Worm (Caenorhabditis elegans) whole organism, L3 larva: ENCODE measurements around the gene C24H11.2.
A peak's percentile ranks its signal among the peaks of the same experiment; 100 is the strongest.

Experiments
- R02D3.7 ChIP-seq: fragments of 150-350 bp; optimal IDR thresholded peaks from 2 replicates; lab custom pipeline; 2014; ENCODE audit warnings: missing biosample characterization, missing genetic modification characterization
- ZK546.5 ChIP-seq: sonication (generic microtip); optimal IDR thresholded peaks from 2 replicates; lab custom pipeline; 2017; ENCODE audit warnings: missing biosample characterization, missing genetic modification characterization
- aly-2 ChIP-seq: fragments of 150-350 bp; optimal IDR thresholded peaks from 2 replicates; lab custom pipeline; 2014; ENCODE audit warnings: missing biosample characterization, missing genetic modification characterization
- ama-1 ChIP-seq: fragments of 150-350 bp; optimal IDR thresholded peaks from 2 replicates; lab custom pipeline; 2018
- ceh-16 ChIP-seq: sonication (generic microtip); optimal IDR thresholded peaks from 2 replicates; lab custom pipeline; 2017; ENCODE audit warnings: missing biosample characterization, missing genetic modification characterization
- ceh-28 ChIP-seq: fragments of 150-350 bp; optimal IDR thresholded peaks from 2 replicates; lab custom pipeline; 2014; ENCODE audit warnings: missing biosample characterization, missing genetic modification reagents, missing genetic modification characterization
- ceh-82 ChIP-seq: fragments of 150-350 bp; optimal IDR thresholded peaks from 2 replicates; lab custom pipeline; 2014; ENCODE audit warnings: missing biosample characterization, missing genetic modification characterization
- ceh-9 ChIP-seq: sonication (generic microtip); optimal IDR thresholded peaks from 2 replicates; lab custom pipeline; 2018; ENCODE audit warnings: missing biosample characterization, missing genetic modification characterization
- daf-12 ChIP-seq: fragments of 150-350 bp; optimal IDR thresholded peaks from 2 replicates; lab custom pipeline; 2014; ENCODE audit warnings: missing biosample characterization, missing genetic modification reagents, missing genetic modification characterization
- egl-27 ChIP-seq: sonication (generic microtip); optimal IDR thresholded peaks from 4 replicates; lab custom pipeline; 2017; ENCODE audit warnings: missing biosample characterization, missing genetic modification reagents, missing genetic modification characterization
- egl-5 ChIP-seq: fragments of 150-350 bp; optimal IDR thresholded peaks from 2 replicates; lab custom pipeline; 2017; ENCODE audit warnings: missing biosample characterization, missing genetic modification reagents, missing genetic modification characterization, inconsistent platforms
- elt-1 ChIP-seq: fragments of 150-350 bp; optimal IDR thresholded peaks from 2 replicates; lab custom pipeline; 2014; ENCODE audit warnings: missing biosample characterization, missing genetic modification characterization
- elt-2 ChIP-seq: sonication (generic microtip); optimal IDR thresholded peaks from 2 replicates; lab custom pipeline; 2016; ENCODE audit warnings: missing genetic modification reagents, mild to moderate bottlenecking, missing genetic modification characterization, missing compliant biosample characterization
- elt-3 ChIP-seq, 3 experiments: fragments of 150-350 bp in 1 of 3; sonication (generic microtip) in 2 of 3; optimal IDR thresholded peaks; 2 replicates in 2 of 3; 4 replicates in 1 of 3; lab custom pipeline; 2014 to 2017; ENCODE audit warnings: missing biosample characterization in 3 of 3, missing genetic modification characterization in 3 of 3
- eor-1 ChIP-seq, 2 experiments: fragments of 150-350 bp; optimal IDR thresholded peaks; 2 replicates each; lab custom pipeline; 2014 to 2018; ENCODE audit warnings: missing biosample characterization in 2 of 2, missing genetic modification characterization in 2 of 2
- fkh-10 ChIP-seq: sonication (generic microtip); optimal IDR thresholded peaks from 2 replicates; lab custom pipeline; 2017; ENCODE audit warnings: missing biosample characterization, missing genetic modification reagents, missing genetic modification characterization
- fkh-2 ChIP-seq: fragments of 150-350 bp; optimal IDR thresholded peaks from 2 replicates; lab custom pipeline; 2014; ENCODE audit warnings: missing biosample characterization, missing genetic modification reagents, missing genetic modification characterization
- fos-1 ChIP-seq: fragments of 150-350 bp; optimal IDR thresholded peaks from 2 replicates; lab custom pipeline; 2014; ENCODE audit warnings: missing biosample characterization, missing genetic modification characterization
- hmg-11 ChIP-seq: sonication (generic microtip); optimal IDR thresholded peaks from 2 replicates; lab custom pipeline; 2016; ENCODE audit warnings: missing genetic modification characterization, missing compliant biosample characterization
- jun-1 ChIP-seq: fragments of 150-350 bp; optimal IDR thresholded peaks from 2 replicates; lab custom pipeline; 2014; ENCODE audit warnings: missing biosample characterization, missing genetic modification reagents, missing genetic modification characterization
- lin-15B ChIP-seq: fragments of 150-350 bp; optimal IDR thresholded peaks from 2 replicates; lab custom pipeline; 2014; ENCODE audit warnings: missing biosample characterization, missing genetic modification characterization
- lin-39 ChIP-seq: fragments of 150-350 bp; optimal IDR thresholded peaks from 2 replicates; lab custom pipeline; 2018; ENCODE audit warnings: missing biosample characterization, missing genetic modification reagents, missing genetic modification characterization
- lsy-12 ChIP-seq: sonication (generic microtip); optimal IDR thresholded peaks from 2 replicates; lab custom pipeline; 2016; ENCODE audit warnings: mild to moderate bottlenecking, missing genetic modification characterization, missing compliant biosample characterization
- mdl-1 ChIP-seq: fragments of 150-350 bp; optimal IDR thresholded peaks from 2 replicates; lab custom pipeline; 2014; ENCODE audit warnings: missing biosample characterization, missing genetic modification characterization
- mml-1 ChIP-seq: fragments of 150-350 bp; sonication (generic microtip); optimal IDR thresholded peaks from 3 replicates; lab custom pipeline; 2014; ENCODE audit warnings: missing biosample characterization, missing genetic modification characterization
- nfya-1 ChIP-seq: sonication (generic microtip); optimal IDR thresholded peaks from 2 replicates; lab custom pipeline; 2017; ENCODE audit warnings: missing genetic modification characterization, mild to moderate bottlenecking, missing compliant biosample characterization, antibody characterized with exemption, moderate library complexity; ENCODE audit not compliant: insufficient read depth
- nhr-11 ChIP-seq: fragments of 150-350 bp; optimal IDR thresholded peaks from 2 replicates; lab custom pipeline; 2014; ENCODE audit warnings: missing biosample characterization, missing genetic modification characterization
- nhr-12 ChIP-seq: fragments of 150-350 bp; optimal IDR thresholded peaks from 2 replicates; lab custom pipeline; 2014; ENCODE audit warnings: missing biosample characterization, missing genetic modification characterization
- nhr-23 ChIP-seq: fragments of 150-350 bp; optimal IDR thresholded peaks from 2 replicates; lab custom pipeline; 2014; ENCODE audit warnings: missing biosample characterization, missing genetic modification reagents, missing genetic modification characterization
- nhr-237 ChIP-seq: fragments of 150-350 bp; optimal IDR thresholded peaks from 2 replicates; lab custom pipeline; 2014; ENCODE audit warnings: missing biosample characterization, missing genetic modification characterization
- nhr-25 ChIP-seq: sonication (generic microtip); optimal IDR thresholded peaks from 2 replicates; lab custom pipeline; 2017; ENCODE audit warnings: missing biosample characterization, missing genetic modification characterization
- nhr-28 ChIP-seq: fragments of 150-350 bp; optimal IDR thresholded peaks from 2 replicates; lab custom pipeline; 2014; ENCODE audit warnings: missing biosample characterization, missing genetic modification characterization
- nhr-43 ChIP-seq: sonication (generic microtip); optimal IDR thresholded peaks from 2 replicates; lab custom pipeline; 2016; ENCODE audit warnings: mild to moderate bottlenecking, missing genetic modification characterization, missing compliant biosample characterization; ENCODE audit not compliant: poor library complexity, severe bottlenecking
- nhr-67 ChIP-seq: fragments of 150-350 bp; optimal IDR thresholded peaks from 2 replicates; lab custom pipeline; 2014; ENCODE audit warnings: missing biosample characterization, missing genetic modification characterization
- nhr-76 ChIP-seq: fragments of 150-350 bp; sonication (generic microtip); optimal IDR thresholded peaks from 5 replicates; lab custom pipeline; 2014; ENCODE audit warnings: missing biosample characterization, missing genetic modification characterization
- nhr-77 ChIP-seq: fragments of 150-350 bp; optimal IDR thresholded peaks from 2 replicates; lab custom pipeline; 2014; ENCODE audit warnings: missing biosample characterization, missing genetic modification characterization
- pha-4 ChIP-seq: fragments of 150-350 bp; optimal IDR thresholded peaks from 2 replicates; lab custom pipeline; 2014; ENCODE audit warnings: missing biosample characterization, missing genetic modification reagents, missing genetic modification characterization
- pqm-1 ChIP-seq: fragments of 150-350 bp; optimal IDR thresholded peaks from 2 replicates; lab custom pipeline; 2017; ENCODE audit warnings: missing biosample characterization, missing genetic modification characterization, inconsistent platforms
- sea-2 ChIP-seq: fragments of 150-350 bp; sonication (generic microtip); optimal IDR thresholded peaks from 4 replicates; lab custom pipeline; 2014; ENCODE audit warnings: missing biosample characterization, missing genetic modification reagents, missing genetic modification characterization
- skn-1 ChIP-seq: fragments of 150-350 bp; optimal IDR thresholded peaks from 2 replicates; lab custom pipeline; 2014; ENCODE audit warnings: missing biosample characterization, missing genetic modification characterization
- snpc-4 ChIP-seq: fragments of 150-350 bp; optimal IDR thresholded peaks from 2 replicates; lab custom pipeline; 2014; ENCODE audit warnings: missing biosample characterization, missing genetic modification characterization
- tbx-2 ChIP-seq: sonication (generic microtip); optimal IDR thresholded peaks from 2 replicates; lab custom pipeline; 2016; ENCODE audit warnings: mild to moderate bottlenecking, missing genetic modification characterization, missing compliant biosample characterization
- unc-39 ChIP-seq: sonication (generic microtip); optimal IDR thresholded peaks from 4 replicates; lab custom pipeline; 2017; ENCODE audit warnings: missing biosample characterization, missing genetic modification characterization
- unc-62 ChIP-seq: fragments of 150-350 bp; sonication (generic microtip); optimal IDR thresholded peaks from 4 replicates; lab custom pipeline; 2014; ENCODE audit warnings: missing biosample characterization, missing genetic modification reagents, missing genetic modification characterization
- zag-1 ChIP-seq: fragments of 150-350 bp; optimal IDR thresholded peaks from 2 replicates; lab custom pipeline; 2014; ENCODE audit warnings: missing biosample characterization, missing genetic modification characterization
- ztf-11 ChIP-seq: fragments of 150-350 bp; optimal IDR thresholded peaks from 2 replicates; lab custom pipeline; 2014; ENCODE audit warnings: missing biosample characterization, missing genetic modification characterization
- ztf-4 ChIP-seq: fragments of 150-350 bp; optimal IDR thresholded peaks from 2 replicates; lab custom pipeline; 2014; ENCODE audit warnings: missing biosample characterization, missing genetic modification characterization

The C24H11.2 gene

DNA sequence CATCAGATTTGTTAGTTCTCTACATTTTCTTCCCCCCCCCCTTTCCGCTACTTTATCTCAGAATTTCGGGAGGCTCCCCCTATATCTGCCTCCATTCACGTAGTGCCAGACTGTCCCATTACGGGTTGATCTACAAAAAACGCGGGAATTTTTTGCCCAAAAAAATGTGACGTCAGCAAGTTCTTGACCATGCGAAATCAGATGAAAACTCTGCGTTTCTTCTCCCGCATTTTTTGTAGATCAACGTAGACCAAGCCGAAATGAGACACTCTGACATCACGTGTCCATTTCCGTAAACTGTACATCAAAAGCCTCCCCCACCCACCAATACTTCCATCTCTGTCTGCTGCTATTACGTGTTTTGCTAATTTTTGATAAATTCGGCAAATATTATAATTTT, 32.4 kb upstream of the C24H11.2 start:
- TF ChIP-seq hmg-11 (tag; lab: Kevin White, UChicago) (no peak), ama-1 (lab: Kevin White, UChicago) (no peak), fkh-10 (GFP tag; lab: Kevin White, UChicago) (no peak)
- TF ChIP-seq, all 47 proteins: peak for 0

DNA sequence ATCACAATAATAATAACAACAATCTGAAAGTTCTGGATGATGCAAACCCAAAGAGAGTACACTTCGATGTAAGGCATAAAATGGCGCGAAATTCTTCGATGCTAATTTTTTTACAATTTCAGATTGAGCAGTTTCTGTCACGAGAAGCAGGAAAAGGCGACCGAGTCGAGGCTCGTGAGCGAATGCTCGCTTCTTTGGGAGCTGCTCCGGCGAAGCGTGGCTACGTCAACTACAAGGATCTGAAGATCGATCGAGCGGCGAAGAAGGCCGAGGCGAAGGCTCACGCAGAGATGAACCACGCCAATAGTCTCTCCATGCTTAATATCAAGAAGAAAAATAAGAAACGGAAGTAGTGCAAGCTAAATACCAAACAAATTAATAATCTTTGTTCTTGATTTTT, 31.9 kb upstream of the C24H11.2 start:
- TF ChIP-seq ztf-4 (tag; lab: Kevin White, UChicago) (no peak), egl-5 (tag; lab: Kevin White, UChicago) (no peak), nhr-77 (tag; lab: Kevin White, UChicago) (no peak), skn-1 (no peak), ama-1 (lab: Kevin White, UChicago) (no peak), nhr-28 (tag; lab: Kevin White, UChicago) (no peak)

DNA sequence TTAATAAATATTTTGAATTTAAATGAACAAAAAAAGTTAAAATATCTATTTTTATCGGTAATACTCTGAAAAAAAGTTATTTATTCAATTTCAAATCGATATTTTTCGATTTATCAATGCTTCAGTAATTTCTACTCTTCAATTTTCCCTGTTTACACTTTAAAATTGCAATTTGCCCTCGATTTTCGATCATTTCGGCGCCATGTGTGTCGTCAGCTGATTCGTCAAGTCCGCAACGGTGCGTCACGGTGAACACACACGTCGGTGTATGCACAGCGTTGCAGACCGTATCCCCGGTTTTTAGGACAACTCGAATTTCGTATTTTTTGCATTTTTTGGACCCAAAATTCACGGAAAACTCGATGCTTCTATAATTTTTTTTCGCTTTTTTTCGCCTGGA, 31.1 kb upstream of the C24H11.2 start, which contains the start of gene C18D11.3:
Gene C18D11.3, plus strand, starts transcription at position 189 of the 400 bp plus-strand sequence.
- no peak for TF ChIP-seq fkh-10 (GFP tag; lab: Kevin White, UChicago)
- peak; percentile 37 for TF ChIP-seq nhr-43 (tag; lab: Kevin White, UChicago)
- no peak for TF ChIP-seq ceh-82 (tag; lab: Kevin White, UChicago)
- TF ChIP-seq sea-2 (GFP tag; lab: Kevin White, UChicago) = peak; percentile 49
- no peak for TF ChIP-seq nhr-77 (tag; lab: Kevin White, UChicago)
- peak; percentile 1 for TF ChIP-seq ama-1 (lab: Kevin White, UChicago)
- no peak for TF ChIP-seq nhr-12 (tag; lab: Kevin White, UChicago)
- no peak for TF ChIP-seq mml-1 (tag; lab: Kevin White, UChicago)
- peak; percentile 92 for TF ChIP-seq lin-39
- TF ChIP-seq nhr-11 (tag; lab: Kevin White, UChicago) = no peak
- TF ChIP-seq fkh-2 (tag; lab: Kevin White, UChicago) = no peak
- peak; percentile 98 for TF ChIP-seq pha-4
- TF ChIP-seq elt-2 (tag; lab: Kevin White, UChicago) = peak; percentile 86
- no peak for TF ChIP-seq nhr-237 (tag; lab: Kevin White, UChicago)
- no peak for TF ChIP-seq elt-3 (tag; optimal IDR thresholded peaks at IDR 0.05; lab: Kevin White, UChicago)
- peak; percentile 92 for TF ChIP-seq lin-15B (tag; lab: Kevin White, UChicago)
- no peak for TF ChIP-seq nhr-28 (tag; lab: Kevin White, UChicago)
- peak; percentile 17 for TF ChIP-seq tbx-2 (tag; lab: Kevin White, UChicago)
- TF ChIP-seq ceh-16 (tag; lab: Kevin White, UChicago) = no peak
- TF ChIP-seq ztf-11 (tag; lab: Kevin White, UChicago) = no peak
- TF ChIP-seq nhr-76 = no peak
- peak; percentile 15 for TF ChIP-seq elt-1 (tag; lab: Kevin White, UChicago)
- TF ChIP-seq ZK546.5 (tag; lab: Kevin White, UChicago) = no peak
- TF ChIP-seq ztf-4 (tag; lab: Kevin White, UChicago) = no peak
- no peak for TF ChIP-seq unc-39 (tag; lab: Kevin White, UChicago)
- TF ChIP-seq pqm-1 = peak; percentile 46
- no peak for TF ChIP-seq nhr-67 (tag; lab: Kevin White, UChicago)
- TF ChIP-seq nhr-23 (tag; lab: Kevin White, UChicago) = peak; percentile 83
- no peak for TF ChIP-seq fos-1 (tag; lab: Kevin White, UChicago)
- no peak for TF ChIP-seq egl-27 (tag; lab: Kevin White, UChicago)
- TF ChIP-seq jun-1 (tag; lab: Kevin White, UChicago) = peak; percentile 66
- TF ChIP-seq zag-1 (tag; lab: Kevin White, UChicago) = no peak
- no peak for TF ChIP-seq daf-12 (tag; lab: Kevin White, UChicago)
- peak; percentile 89 for TF ChIP-seq snpc-4 (tag; lab: Kevin White, UChicago)
- TF ChIP-seq aly-2 (tag; lab: Kevin White, UChicago) = no peak
- peak; percentile 93 for TF ChIP-seq nhr-25 (tag; lab: Kevin White, UChicago)
- TF ChIP-seq lsy-12 (tag; lab: Kevin White, UChicago) = peak; percentile 48
- TF ChIP-seq skn-1 = peak; percentile 66
- TF ChIP-seq nfya-1 = peak; percentile 97
- no peak for TF ChIP-seq mdl-1
- peak; percentile 90 for TF ChIP-seq egl-5 (tag; lab: Kevin White, UChicago)
- TF ChIP-seq hmg-11 (tag; lab: Kevin White, UChicago) = peak; percentile 67
- TF ChIP-seq R02D3.7 (tag; lab: Kevin White, UChicago) = no peak
- no peak for TF ChIP-seq unc-62 (GFP tag; lab: Kevin White, UChicago)
- no peak for TF ChIP-seq eor-1 (tag; optimal IDR thresholded peaks at IDR 0.05; lab: Kevin White, UChicago)
- TF ChIP-seq ceh-28 (tag; lab: Kevin White, UChicago) = peak; percentile 50
- TF ChIP-seq ceh-9 (tag; lab: Kevin White, UChicago) = no peak
